Worm (Caenorhabditis elegans) whole organism, L2 larva: ENCODE data around the gene pld-1.

Source experiments
- alr-1 ChIP-seq: fragments of 150-350 bp; optimal IDR thresholded peaks from 2 replicates; lab custom pipeline; 2014; ENCODE audit warnings: missing biosample characterization, missing genetic modification characterization
- ama-1 ChIP-seq: fragments of 150-350 bp; optimal IDR thresholded peaks from 2 replicates; lab custom pipeline; 2018; ENCODE audit warnings: inconsistent platforms
- ceh-82 ChIP-seq: fragments of 150-350 bp; optimal IDR thresholded peaks from 2 replicates; lab custom pipeline; 2014; ENCODE audit warnings: missing biosample characterization, missing genetic modification characterization
- fos-1 ChIP-seq: fragments of 150-350 bp; optimal IDR thresholded peaks from 2 replicates; lab custom pipeline; 2014; ENCODE audit warnings: missing biosample characterization, missing genetic modification characterization
- lin-11 ChIP-seq: fragments of 150-350 bp; sonication (generic microtip); optimal IDR thresholded peaks from 2 replicates; lab custom pipeline; 2014; ENCODE audit warnings: missing biosample characterization, missing genetic modification characterization, inconsistent platforms, mixed read lengths
- lin-39 ChIP-seq: fragments of 150-350 bp; optimal IDR thresholded peaks from 2 replicates; lab custom pipeline; 2014; ENCODE audit warnings: missing biosample characterization, missing genetic modification reagents, missing genetic modification characterization
- nhr-23 ChIP-seq: fragments of 150-350 bp; optimal IDR thresholded peaks from 2 replicates; lab custom pipeline; 2014; ENCODE audit warnings: missing biosample characterization, missing genetic modification reagents, missing genetic modification characterization
- nhr-237 ChIP-seq: fragments of 150-350 bp; optimal IDR thresholded peaks from 2 replicates; lab custom pipeline; 2014; ENCODE audit warnings: missing biosample characterization, missing genetic modification characterization
- nhr-25 ChIP-seq: fragments of 150-350 bp; sonication (generic microtip); optimal IDR thresholded peaks from 3 replicates; lab custom pipeline; 2014; ENCODE audit warnings: missing biosample characterization, missing genetic modification characterization
- nhr-6 ChIP-seq: fragments of 150-350 bp; optimal IDR thresholded peaks from 2 replicates; lab custom pipeline; 2014; ENCODE audit warnings: missing biosample characterization, missing genetic modification characterization
- sem-4 ChIP-seq: fragments of 150-350 bp; optimal IDR thresholded peaks from 2 replicates; lab custom pipeline; 2014; ENCODE audit warnings: missing biosample characterization, missing genetic modification reagents, missing genetic modification characterization
- ztf-4 ChIP-seq: fragments of 150-350 bp; optimal IDR thresholded peaks from 2 replicates; lab custom pipeline; 2014; ENCODE audit warnings: missing biosample characterization, missing genetic modification characterization

DNA sequence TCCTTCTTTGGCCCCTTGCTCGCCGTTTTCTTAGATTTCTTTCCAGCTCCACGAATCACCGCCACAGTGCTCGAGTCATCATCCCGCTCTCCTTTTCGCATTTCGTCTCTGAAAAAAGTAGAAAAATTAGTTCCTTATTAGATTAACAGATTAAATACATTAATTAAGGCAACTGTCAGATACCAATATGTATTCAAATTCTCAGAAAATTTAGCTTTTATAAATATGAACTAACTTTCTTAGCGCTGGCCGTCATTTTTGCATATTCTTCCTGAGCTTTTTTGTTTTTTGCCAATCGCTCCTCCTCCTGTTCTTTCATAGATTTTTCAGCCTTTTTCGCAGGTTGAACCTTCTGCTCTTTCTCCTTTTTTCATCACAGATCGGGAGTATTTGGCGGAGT, 8.2 kb upstream of the pld-1 start, which contains the start of gene C04G6.6:
- TF ChIP-seq lin-39 (tag; lab: Kevin White, UChicago) = no peak
- no peak for TF ChIP-seq nhr-237 (tag; lab: Kevin White, UChicago)
- no peak for TF ChIP-seq fos-1 (tag; lab: Kevin White, UChicago)
- no peak for TF ChIP-seq ceh-82
- no peak for TF ChIP-seq ama-1
- TF ChIP-seq nhr-6 (tag; lab: Kevin White, UChicago) = no peak
- TF ChIP-seq alr-1 (tag; lab: Kevin White, UChicago) = no peak
- TF ChIP-seq ztf-4 (tag; lab: Kevin White, UChicago) = no peak
- TF ChIP-seq nhr-23 (tag; lab: Kevin White, UChicago) = no peak
- TF ChIP-seq lin-11 = no peak
- TF ChIP-seq sem-4 = no peak
- no peak for TF ChIP-seq nhr-25 (tag; lab: Kevin White, UChicago)
